Fruit fly (Drosophila melanogaster) whole organism, embryonic: ENCODE results near the gene Prx3.

Source experiments
- ATbp ChIP-seq: fragments of 200-800 bp; sonication (Bioruptor generic); optimal IDR thresholded peaks from 2 replicates; lab custom pipeline; 2017; ENCODE audit warnings: missing biosample characterization, mild to moderate bottlenecking, missing genetic modification characterization, missing genetic modification reagents
- CG10462 ChIP-seq: fragments of 200-800 bp; sonication (Bioruptor generic); optimal IDR thresholded peaks from 2 replicates; lab custom pipeline; 2016; ENCODE audit warnings: missing biosample characterization, missing genetic modification characterization
- CG11085 ChIP-seq: fragments of 200-800 bp; sonication (Bioruptor generic); IDR thresholded peaks from 2 replicates; pipeline ENCODE4 v1.3.6; 2022; ENCODE audit warnings: missing biosample characterization, missing genetic modification characterization
- CG11093 ChIP-seq: fragments of 200-800 bp; sonication (Bioruptor generic); IDR thresholded peaks from 3 replicates; pipeline ENCODE4 v1.3.6; 2022; ENCODE audit warnings: missing biosample characterization, missing genetic modification characterization
- CG11398 ChIP-seq: fragments of 200-800 bp; sonication (Bioruptor generic); optimal IDR thresholded peaks from 2 replicates; lab custom pipeline; 2016; ENCODE audit warnings: missing biosample characterization, missing genetic modification characterization
- CG14441 ChIP-seq: fragments of 200-800 bp; sonication (Bioruptor generic); IDR thresholded peaks from 2 replicates; pipeline ENCODE4 v1.3.6; 2022; ENCODE audit warnings: missing biosample characterization, missing genetic modification characterization
- CG14667 ChIP-seq: fragments of 200-800 bp; sonication (Bioruptor generic); IDR thresholded peaks from 2 replicates; pipeline ENCODE4 v1.3.6; 2022; ENCODE audit warnings: missing biosample characterization, missing genetic modification characterization
- CG1603 ChIP-seq: fragments of 200-800 bp; sonication (Bioruptor generic); optimal IDR thresholded peaks from 2 replicates; lab custom pipeline; 2019; ENCODE audit warnings: missing biosample characterization, mild to moderate bottlenecking, missing genetic modification characterization, moderate library complexity
- CG16863 ChIP-seq: fragments of 200-800 bp; sonication (Bioruptor generic); optimal IDR thresholded peaks from 3 replicates; lab custom pipeline; 2016; ENCODE audit warnings: missing biosample characterization, missing genetic modification characterization
- CG17328 ChIP-seq: fragments of 200-800 bp; sonication (Bioruptor generic); IDR thresholded peaks from 2 replicates; pipeline ENCODE4 v1.3.6; 2022; ENCODE audit warnings: missing biosample characterization, missing genetic modification characterization
- CG17359 ChIP-seq: fragments of 200-800 bp; sonication (Bioruptor generic); optimal IDR thresholded peaks from 3 replicates; lab custom pipeline; 2018; ENCODE audit warnings: missing biosample characterization, mild to moderate bottlenecking, missing genetic modification characterization, moderate library complexity
- CG1792 ChIP-seq: fragments of 200-800 bp; sonication (Bioruptor generic); optimal IDR thresholded peaks from 2 replicates; lab custom pipeline; 2016; ENCODE audit warnings: missing biosample characterization, missing genetic modification characterization
- CG2116 ChIP-seq: fragments of 200-800 bp; sonication (Bioruptor generic); optimal IDR thresholded peaks from 3 replicates; lab custom pipeline; 2018; ENCODE audit warnings: missing biosample characterization, mild to moderate bottlenecking, missing genetic modification characterization
- CG30403 ChIP-seq: fragments of 200-800 bp; sonication (Bioruptor generic); optimal IDR thresholded peaks from 3 replicates; lab custom pipeline; 2016; ENCODE audit warnings: missing biosample characterization, missing genetic modification characterization
- CG31441 ChIP-seq: fragments of 200-800 bp; sonication (Bioruptor generic); IDR thresholded peaks from 2 replicates; pipeline ENCODE4 v1.3.6; 2022; ENCODE audit warnings: missing biosample characterization, missing genetic modification characterization
- CG32532 ChIP-seq: fragments of 200-800 bp; sonication (Bioruptor generic); IDR thresholded peaks from 2 replicates; pipeline ENCODE4 v1.3.6; 2022; ENCODE audit warnings: missing biosample characterization, missing genetic modification characterization
- CG32772 ChIP-seq: fragments of 200-800 bp; sonication (Bioruptor generic); IDR thresholded peaks from 2 replicates; pipeline ENCODE4 v1.3.6; 2022; ENCODE audit warnings: missing biosample characterization, missing genetic modification characterization
- CG33557 ChIP-seq: fragments of 200-800 bp; sonication (Bioruptor generic); optimal IDR thresholded peaks from 2 replicates; lab custom pipeline; 2019; ENCODE audit warnings: missing biosample characterization, mild to moderate bottlenecking, missing genetic modification characterization, moderate library complexity
- CG7963 ChIP-seq: fragments of 200-800 bp; sonication (Bioruptor generic); IDR thresholded peaks from 3 replicates; pipeline ENCODE4 v1.3.6; 2022; ENCODE audit warnings: missing biosample characterization, missing genetic modification characterization; ENCODE audit not compliant: partially characterized antibody
- CG8281 ChIP-seq: fragments of 200-800 bp; sonication (Bioruptor generic); optimal IDR thresholded peaks from 2 replicates; lab custom pipeline; 2018; ENCODE audit warnings: missing biosample characterization, mild to moderate bottlenecking, missing genetic modification characterization, moderate library complexity
- CG8359 ChIP-seq: fragments of 200-800 bp; sonication (Bioruptor generic); optimal IDR thresholded peaks from 2 replicates; lab custom pipeline; 2017; ENCODE audit warnings: missing biosample characterization, mild to moderate bottlenecking, missing genetic modification characterization, borderline replicate concordance
- CG9215 ChIP-seq: fragments of 200-800 bp; sonication (Bioruptor generic); IDR thresholded peaks from 2 replicates; pipeline ENCODE4 v1.3.6; 2022; ENCODE audit warnings: missing biosample characterization, missing genetic modification characterization
- CG9727 ChIP-seq: fragments of 200-800 bp; sonication (Bioruptor generic); optimal IDR thresholded peaks from 3 replicates; lab custom pipeline; 2017; ENCODE audit warnings: missing biosample characterization, mild to moderate bottlenecking, missing genetic modification characterization
- CHES-1-like ChIP-seq: fragments of 200-800 bp; sonication (Bioruptor generic); optimal IDR thresholded peaks from 2 replicates; lab custom pipeline; 2016; ENCODE audit warnings: missing biosample characterization, missing genetic modification characterization
- HLH3B ChIP-seq: fragments of 200-800 bp; sonication (Bioruptor generic); IDR thresholded peaks from 2 replicates; pipeline ENCODE4 v1.3.6; 2022; ENCODE audit warnings: missing biosample characterization, missing genetic modification characterization
- HmgD ChIP-seq: fragments of 200-800 bp; sonication (Bioruptor generic); optimal IDR thresholded peaks from 3 replicates; lab custom pipeline; 2016; ENCODE audit warnings: missing biosample characterization, missing genetic modification characterization
- Hr3 ChIP-seq: fragments of 200-800 bp; sonication (Bioruptor generic); optimal IDR thresholded peaks from 3 replicates; lab custom pipeline; 2016; ENCODE audit warnings: missing biosample characterization, missing genetic modification characterization
- Hr51 ChIP-seq, 2 experiments: fragments of 200-800 bp; sonication (Bioruptor generic); optimal IDR thresholded peaks; 2 replicates in 1 of 2; 3 replicates in 1 of 2; lab custom pipeline; 2016 to 2018; ENCODE audit warnings: missing biosample characterization in 2 of 2, missing genetic modification characterization in 2 of 2, mild to moderate bottlenecking in 1 of 2, moderate library complexity in 1 of 2
- Mad ChIP-seq: fragments of 200-800 bp; sonication (Bioruptor generic); optimal IDR thresholded peaks from 2 replicates; lab custom pipeline; 2016; ENCODE audit warnings: missing biosample characterization, missing genetic modification characterization
- NC2β ChIP-seq: fragments of 200-800 bp; sonication (Bioruptor generic); optimal IDR thresholded peaks from 2 replicates; lab custom pipeline; 2016; ENCODE audit warnings: missing biosample characterization, missing genetic modification characterization
- NFAT ChIP-seq: fragments of 200-800 bp; sonication (Bioruptor generic); IDR thresholded peaks from 2 replicates; pipeline ENCODE4 v1.3.6; 2022; ENCODE audit warnings: missing biosample characterization, missing genetic modification characterization
- NfI ChIP-seq: fragments of 200-800 bp; sonication (Bioruptor generic); optimal IDR thresholded peaks from 3 replicates; lab custom pipeline; 2018; ENCODE audit warnings: missing biosample characterization, mild to moderate bottlenecking, missing genetic modification characterization, moderate library complexity
- Poxn ChIP-seq: fragments of 200-800 bp; sonication (Bioruptor generic); IDR thresholded peaks from 2 replicates; pipeline ENCODE4 v1.3.6; 2022; ENCODE audit warnings: missing biosample characterization, missing genetic modification characterization
- Ravus ChIP-seq: fragments of 200-800 bp; sonication (Bioruptor generic); IDR thresholded peaks from 2 replicates; pipeline ENCODE4 v1.3.6; 2022; ENCODE audit warnings: missing biosample characterization, missing genetic modification characterization
- Six4 ChIP-seq: fragments of 200-800 bp; sonication (Bioruptor generic); optimal IDR thresholded peaks from 2 replicates; lab custom pipeline; 2016; ENCODE audit warnings: missing biosample characterization, missing genetic modification characterization
- Usf ChIP-seq: fragments of 200-800 bp; sonication (Bioruptor generic); optimal IDR thresholded peaks from 2 replicates; lab custom pipeline; 2017; ENCODE audit warnings: missing genotype, missing biosample characterization, missing genetic modification characterization
- ato ChIP-seq: fragments of 200-800 bp; sonication (Bioruptor generic); IDR thresholded peaks from 2 replicates; pipeline ENCODE4 v1.3.6; 2022; ENCODE audit warnings: missing biosample characterization, missing genetic modification characterization; ENCODE audit not compliant: partially characterized antibody
- dan ChIP-seq: fragments of 200-800 bp; sonication (Bioruptor generic); IDR thresholded peaks from 2 replicates; pipeline ENCODE4 v1.3.6; 2022; ENCODE audit warnings: missing biosample characterization, missing genetic modification characterization
- dimm ChIP-seq: fragments of 200-800 bp; sonication (Bioruptor generic); IDR thresholded peaks from 2 replicates; pipeline ENCODE4 v1.3.6; 2022; ENCODE audit warnings: missing biosample characterization, missing genetic modification characterization
- gsb ChIP-seq: fragments of 200-800 bp; sonication (Bioruptor generic); IDR thresholded peaks from 2 replicates; pipeline ENCODE4 v1.3.6; 2022; ENCODE audit warnings: missing biosample characterization, missing genetic modification characterization
- lmd ChIP-seq: fragments of 200-800 bp; sonication (Bioruptor generic); IDR thresholded peaks from 2 replicates; pipeline ENCODE4 v1.3.6; 2022; ENCODE audit warnings: missing biosample characterization, missing genetic modification characterization
- lola ChIP-seq, 3 experiments: fragments of >200 bp in 2 of 3; fragments of 200-800 bp in 1 of 3; sonication (Bioruptor generic) in 1 of 3; optimal IDR thresholded peaks; 2 replicates each; lab custom pipeline; 2017 to 2019; ENCODE audit warnings: missing biosample characterization in 3 of 3, missing genetic modification characterization in 3 of 3, mild to moderate bottlenecking in 1 of 3, moderate library complexity in 1 of 3
- pnt ChIP-seq: fragments of 200-800 bp; sonication (Bioruptor generic); optimal IDR thresholded peaks from 3 replicates; lab custom pipeline; 2016; ENCODE audit warnings: missing biosample characterization, missing genetic modification characterization
- pros ChIP-seq: fragments of 200-800 bp; sonication (Bioruptor generic); optimal IDR thresholded peaks from 3 replicates; lab custom pipeline; 2019; ENCODE audit warnings: missing biosample characterization, mild to moderate bottlenecking, missing genetic modification characterization, moderate library complexity
- pzg ChIP-seq: fragments of 200-800 bp; sonication (Bioruptor generic); optimal IDR thresholded peaks from 3 replicates; lab custom pipeline; 2018; ENCODE audit warnings: missing biosample characterization, mild to moderate bottlenecking, missing genetic modification characterization, moderate library complexity
- row ChIP-seq: fragments of 200-800 bp; sonication (Bioruptor generic); IDR thresholded peaks from 3 replicates; pipeline ENCODE4 v1.3.6; 2022; ENCODE audit warnings: missing biosample characterization, missing genetic modification characterization
- schlank ChIP-seq: fragments of 200-800 bp; sonication (Bioruptor generic); optimal IDR thresholded peaks from 2 replicates; lab custom pipeline; 2018; ENCODE audit warnings: missing biosample characterization, mild to moderate bottlenecking, missing genetic modification characterization
- sens ChIP-seq: fragments of 200-800 bp; sonication (Bioruptor generic); peaks from one replicate; lab custom pipeline; 2016; ENCODE audit warnings: missing biosample characterization, missing genetic modification characterization
- stc ChIP-seq: fragments of 200-800 bp; sonication (Bioruptor generic); IDR thresholded peaks from 2 replicates; pipeline ENCODE4 v1.3.6; 2022; ENCODE audit warnings: missing biosample characterization, missing genetic modification characterization
- unpg ChIP-seq: fragments of 200-800 bp; sonication (Bioruptor generic); optimal IDR thresholded peaks from 3 replicates; lab custom pipeline; 2018; ENCODE audit warnings: missing biosample characterization, mild to moderate bottlenecking, missing genetic modification characterization, moderate library complexity

The Prx3 gene

DNA sequence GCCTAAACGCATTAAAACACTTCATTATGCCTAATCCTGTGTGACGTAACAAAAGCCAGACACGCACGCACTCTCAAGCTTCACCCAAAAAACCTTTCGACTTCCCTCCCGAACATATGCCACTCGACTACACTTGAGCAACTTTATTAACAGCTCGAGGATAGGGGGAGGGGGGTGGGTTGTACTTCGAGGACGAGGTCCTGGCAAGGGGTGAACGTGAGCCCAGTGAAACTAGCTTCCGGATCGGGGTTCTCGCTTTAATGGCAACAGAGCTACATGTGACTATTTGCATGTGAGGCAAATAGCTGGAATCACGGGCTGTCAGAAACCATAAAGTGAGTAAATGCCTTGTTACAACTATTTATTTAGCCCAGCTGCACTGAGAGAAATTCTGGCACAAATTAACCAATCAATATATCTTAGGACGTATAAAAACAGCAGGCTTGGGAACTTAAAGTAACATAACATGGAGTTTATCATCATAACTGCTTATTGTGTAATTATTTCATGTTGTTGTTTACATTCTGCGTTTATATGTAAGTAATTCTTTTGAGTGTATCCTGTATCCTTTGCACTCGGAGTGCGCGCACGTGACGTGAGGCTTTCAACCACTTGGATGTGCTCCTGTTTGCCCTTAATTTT is 4.6 kb upstream of the Prx3 start (continued):
- TF ChIP-seq CG10462 (GFP tag; lab: Kevin White, UChicago) (peak; percentile 57), lmd (GFP tag; lab: Robert Waterston, UW) (peak; percentile 32; the same call in 1 of the 2 replicates), CG32772 (GFP tag; lab: Robert Waterston, UW) (peak; percentile 41; the same call in 1 of the 2 replicates), NC2β (GFP tag; lab: Kevin White, UChicago) (peak; percentile 63), CG17359 (tag; lab: Kevin White, UChicago) (peak; percentile 50), Usf (GFP tag; lab: Kevin White, UChicago) (peak; percentile 8), CG9727 (peak; percentile 70), Six4 (GFP tag; lab: Kevin White, UChicago) (peak; percentile 28), CG8359 (GFP tag; lab: Kevin White, UChicago) (peak; percentile 18), row (GFP tag; lab: Robert Waterston, UW) (peak; percentile 74), HLH3B (GFP tag; lab: Robert Waterston, UW) (peak; percentile 39; the same call in 1 of the 2 replicates), CG1792 (GFP tag; lab: Kevin White, UChicago) (peak; percentile 1), ATbp (GFP tag; lab: Kevin White, UChicago) (peak; percentile 59), CG16863 (GFP tag; lab: Kevin White, UChicago) (peak; percentile 40), Hr3 (peak; percentile 40), dan (GFP tag; lab: Robert Waterston, UW) (no peak), pnt (GFP tag; lab: Kevin White, UChicago) (peak; percentile 49), lola (GFP tag; optimal IDR thresholded peaks at IDR 0.05; lab: Kevin White, UChicago) (peak in 1 of 3 experiments; percentile 77), unpg (GFP tag; lab: Kevin White, UChicago) (peak; percentile 68), CG17328 (GFP tag; lab: Robert Waterston, UW) (peak; percentile 49; the same call in 1 of the 2 replicates), CG33557 (GFP tag; lab: Kevin White, UChicago) (peak; percentile 37), gsb (GFP tag; lab: Robert Waterston, UW) (no peak), CG11093 (GFP tag; lab: Robert Waterston, UW) (no peak), NfI (GFP tag; lab: Kevin White, UChicago) (peak; percentile 14), pzg (GFP tag; lab: Kevin White, UChicago) (no peak), CG30403 (peak; percentile 44)

DNA sequence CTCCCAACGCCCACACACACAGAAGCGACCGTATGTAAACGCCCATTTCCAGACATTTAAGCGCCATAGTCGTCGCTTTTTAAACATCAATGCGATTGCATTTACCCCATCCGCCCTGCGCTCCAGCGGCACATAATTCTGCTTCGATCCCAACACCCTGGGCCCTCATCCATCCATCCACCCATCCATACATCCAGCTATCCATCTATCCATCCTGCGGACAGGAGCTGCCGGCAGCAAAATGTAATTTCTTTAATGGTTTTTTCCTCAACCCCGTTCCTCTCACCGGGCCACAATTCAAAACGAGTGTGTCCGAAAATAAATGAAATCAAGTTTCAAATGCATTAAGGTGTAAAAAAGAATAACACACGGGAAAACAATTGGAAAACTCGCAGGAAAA is 3.7 kb upstream of the Prx3 start:
- TF ChIP-seq CG14441 (no peak), CG32532 (GFP tag; lab: Robert Waterston, UW) (0 out of 2 replicates have a peak, but pooled peaks have one; percentile 9), CG11398 (GFP tag; lab: Kevin White, UChicago) (no peak), Hr51 (GFP tag; optimal IDR thresholded peaks at IDR 0.05; lab: Kevin White, UChicago) (no peak), CG31441 (no peak), Mad (GFP tag; lab: Kevin White, UChicago) (no peak), CG2116 (GFP tag; lab: Kevin White, UChicago) (no peak), CG11085 (0 out of 2 replicates have a peak, but pooled peaks have one; percentile 23), dimm (GFP tag; lab: Robert Waterston, UW) (no peak), CG8281 (peak; percentile 92), ato (GFP tag; lab: Robert Waterston, UW) (no peak), HmgD (GFP tag; lab: Kevin White, UChicago) (no peak), schlank (tag; lab: Kevin White, UChicago) (no peak), CHES-1-like (GFP tag; lab: Kevin White, UChicago) (no peak), CG1603 (tag; lab: Kevin White, UChicago) (no peak), Ravus (GFP tag; lab: Robert Waterston, UW) (no peak), Poxn (GFP tag; lab: Robert Waterston, UW) (no peak), CG14667 (GFP tag; lab: Robert Waterston, UW) (no peak), CG7963 (GFP tag; lab: Robert Waterston, UW) (no peak), NFAT (GFP tag; lab: Robert Waterston, UW) (0 out of 2 replicates have a peak, but pooled peaks have one; percentile 13), CG9215 (GFP tag; lab: Robert Waterston, UW) (no peak), pros (no peak), stc (no peak), sens (GFP tag; lab: Kevin White, UChicago) (peak; percentile 26)
